Worm (Caenorhabditis elegans): ENCODE measurements around the gene iff-1.

iff-1 gene

ce11 chrIII:9701798-9702197, 45.2 kb downstream of the iff-1 start:
- TF ChIP-seq mes-4 (tag; optimal IDR thresholded peaks at IDR 0.05) (no peak), hlh-12 (tag; optimal IDR thresholded peaks at IDR 0.05) (no peak), ztf-18 (tag; optimal IDR thresholded peaks at IDR 0.05) (no peak), hmg-20 (GFP tag; IDR thresholded peaks at IDR 0.05) (0 out of 2 replicates have a peak, but pooled peaks have one; percentile 24), F39B2.1 (GFP tag; IDR thresholded peaks at IDR 0.05) (no peak), nhr-120 (GFP tag; IDR thresholded peaks at IDR 0.05) (0 out of 2 replicates have a peak, but pooled peaks have one; percentile 33), lin-26 (GFP tag; IDR thresholded peaks at IDR 0.05) (0 out of 2 replicates have a peak, but pooled peaks have one; percentile 11), bed-2 (GFP tag; IDR thresholded peaks at IDR 0.05) (no peak)

- no peak for TF ChIP-seq nhr-179 (tag; optimal IDR thresholded peaks at IDR 0.05)
- TF ChIP-seq attf-6 (GFP tag; IDR thresholded peaks at IDR 0.05) = no peak
- 0 out of 2 replicates have a peak, but pooled peaks have one; percentile 18 for TF ChIP-seq ceh-40 (GFP tag; IDR thresholded peaks at IDR 0.05)
- TF ChIP-seq ceh-27 (GFP tag; optimal IDR thresholded peaks at IDR 0.05) = peak; percentile 36
- TF ChIP-seq cebp-1 (GFP tag; IDR thresholded peaks at IDR 0.05) = no peak
- TF ChIP-seq cebp-1 (tag; optimal IDR thresholded peaks at IDR 0.05) = no peak
- TF ChIP-seq nfyb-1 (GFP tag; IDR thresholded peaks at IDR 0.05) = 0 out of 2 replicates have a peak, but pooled peaks have one; percentile 12
- no peak for TF ChIP-seq hlh-26 (GFP tag; conservative IDR thresholded peaks at IDR 0.05)
- no peak for TF ChIP-seq Y67H2A.10 (GFP tag; conservative IDR thresholded peaks at IDR 0.05)
- TF ChIP-seq zfh-2 (GFP tag; conservative IDR thresholded peaks at IDR 0.05) = peak; percentile 49; the same call in 1 of the 2 replicates
- TF ChIP-seq ekl-4 (GFP tag; IDR thresholded peaks at IDR 0.05) = 0 out of 2 replicates have a peak, but pooled peaks have one; percentile 17
- no peak for TF ChIP-seq aptf-2 (GFP tag; conservative IDR thresholded peaks at IDR 0.05)
- no peak for TF ChIP-seq B0336.3 (GFP tag; IDR thresholded peaks at IDR 0.05)
- TF ChIP-seq ztf-6 (GFP tag; IDR thresholded peaks at IDR 0.05) = peak; percentile 45; the same call in 1 of the 2 replicates
- TF ChIP-seq hmg-1.2 (GFP tag; IDR thresholded peaks at IDR 0.05) = 0 out of 2 replicates have a peak, but pooled peaks have one; percentile 22
- no peak for TF ChIP-seq fkh-3 (tag; optimal IDR thresholded peaks at IDR 0.05)
Measured at ce11 chrIII:9700114-9700690, 46.8 kb downstream of the iff-1 start.

ce11 chrIII:9699576-9699975, 47.4 kb downstream of the iff-1 start, which contains the start of gene tlk-1:
tlk-1 (plus strand) TSS chrIII:9699876.
- TF ChIP-seq F49E8.2 (tag; optimal IDR thresholded peaks at IDR 0.05; ENCODE audit: insufficient read depth) = no peak
- no peak for TF ChIP-seq ztf-3 (GFP tag; optimal IDR thresholded peaks at IDR 0.05)
- TF ChIP-seq madf-8 (GFP tag; conservative IDR thresholded peaks at IDR 0.05) = no peak
- TF ChIP-seq Y53F4B.3 (GFP tag; IDR thresholded peaks at IDR 0.05) = no peak
- no peak for TF ChIP-seq ztf-28 (GFP tag; IDR thresholded peaks at IDR 0.05)
- no peak for TF ChIP-seq rpc-1 (optimal IDR thresholded peaks at IDR 0.05)
- TF ChIP-seq rpc-1 (tag; optimal IDR thresholded peaks at IDR 0.05) = no peak
- TF ChIP-seq nfyb-1 (GFP tag; IDR thresholded peaks at IDR 0.05) = no peak
- TF ChIP-seq xnd-1 (tag; optimal IDR thresholded peaks at IDR 0.05) = no peak
- no peak for TF ChIP-seq tbx-9 (tag; optimal IDR thresholded peaks at IDR 0.05; ENCODE audit: borderline replicate concordance)
- no peak for TF ChIP-seq lin-54 (GFP tag; optimal IDR thresholded peaks at IDR 0.05)
- TF ChIP-seq zfh-2 (GFP tag; conservative IDR thresholded peaks at IDR 0.05) = no peak

Measured in whole organism, young adult.